Worm (Caenorhabditis elegans): ENCODE measurements around the gene K03B4.1.

- TF ChIP-seq nfya-1 (tag; optimal IDR thresholded peaks at IDR 0.05; ENCODE audit: borderline replicate concordance, insufficient read depth) (no peak), dox-1 (GFP tag; IDR thresholded peaks at IDR 0.05) (no peak), zim-3 (tag; optimal IDR thresholded peaks at IDR 0.05) (no peak), tbp1 (GFP tag; optimal IDR thresholded peaks at IDR 0.05) (no peak), unc-62 (GFP tag; optimal IDR thresholded peaks at IDR 0.05) (no peak), lin-40 (tag; optimal IDR thresholded peaks at IDR 0.05) (no peak), somi-1 (GFP tag; optimal IDR thresholded peaks at IDR 0.05) (no peak), ztf-18 (tag; optimal IDR thresholded peaks at IDR 0.05) (no peak)
Observed at ce11 chrV:4692382-4693281, 3.5 kb downstream of the K03B4.1 start, which contains the start of gene cpg-8.
